Worm (Caenorhabditis elegans): ENCODE results near the gene lin-56.

DNA sequence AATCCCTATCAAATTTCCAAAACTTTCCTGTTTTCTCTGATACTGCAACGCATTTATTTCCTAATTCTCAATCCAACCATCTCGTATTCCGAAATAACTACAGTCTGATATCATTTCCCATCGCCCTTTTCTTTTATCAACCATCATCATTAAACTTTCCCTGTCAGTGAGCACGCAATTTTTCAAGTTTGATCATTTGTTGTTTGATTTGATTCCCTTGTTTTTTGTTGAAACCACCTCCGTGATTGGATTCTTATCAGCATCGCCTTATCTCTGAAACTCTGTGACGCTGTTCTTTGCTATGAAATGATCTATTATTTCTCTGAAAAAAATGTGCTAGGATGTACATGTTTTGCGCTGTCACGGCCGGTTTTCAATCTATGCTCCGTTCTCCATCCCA lies 46.8 kb upstream of the lin-56 start:
- TF ChIP-seq ceh-36 (tag; optimal IDR thresholded peaks at IDR 0.05) (no peak), ama-1 (optimal IDR thresholded peaks at IDR 0.05) (no peak), sea-1 (GFP tag; conservative IDR thresholded peaks at IDR 0.05) (no peak), aly-1 (tag; optimal IDR thresholded peaks at IDR 0.05) (no peak)

Data from whole organism, early embryonic.